2 fruit fly cellular contexts compared by ENCODE assay signal in the genomic region with DNA sequence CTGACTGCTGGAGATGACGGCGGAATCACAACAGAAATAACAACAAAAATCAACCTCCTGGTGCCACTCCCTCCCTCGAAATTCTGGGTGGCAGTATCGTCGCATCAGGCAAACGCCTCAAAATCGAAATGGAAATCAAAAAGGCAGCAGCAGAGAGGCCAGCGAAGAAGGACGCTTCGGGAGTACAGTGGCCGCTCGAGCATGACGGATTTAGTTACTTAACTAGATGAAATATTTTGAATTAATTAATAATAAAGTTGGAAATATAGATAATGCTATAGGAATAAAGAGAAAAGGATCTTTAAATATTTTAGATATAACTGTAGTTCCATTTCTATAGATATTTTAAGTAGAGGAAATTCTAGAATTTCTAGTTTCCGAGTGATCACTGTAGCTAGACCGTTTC.
TF ChIP-seq lines count a peak whose summit lies in the region.

No protein-coding gene starts in this region.

TF ChIP-seq in whole organism, embryonic, 481 proteins besides CTCF, POLR2A, EP300 and RAD21 (continued from another document and continues in another):
- TF ChIP-seq CG15073 (GFP tag; optimal IDR thresholded peaks at IDR 0.05; lab: Kevin White, UChicago) (no peak), CG17568 (GFP tag; optimal IDR thresholded peaks at IDR 0.05; lab: Kevin White, UChicago) (no peak), psq (GFP tag; optimal IDR thresholded peaks at IDR 0.05; lab: Kevin White, UChicago) (no peak), Scr (GFP tag; IDR thresholded peaks at IDR 0.05; lab: Robert Waterston, UW; ENCODE audit: partially characterized antibody) (no peak), hth (optimal IDR thresholded peaks at IDR 0.05; lab: Kevin White, UChicago) (no peak), CG8944 (GFP tag; optimal IDR thresholded peaks at IDR 0.05; lab: Kevin White, UChicago) (no peak), mirr (GFP tag; optimal IDR thresholded peaks at IDR 0.05; lab: Kevin White, UChicago) (no peak), jigr1 (GFP tag; IDR thresholded peaks at IDR 0.05; lab: Robert Waterston, UW) (no peak), CG12744 (GFP tag; optimal IDR thresholded peaks at IDR 0.05; lab: Kevin White, UChicago) (no peak), Lhr (GFP tag; optimal IDR thresholded peaks at IDR 0.05; lab: Kevin White, UChicago) (no peak), dan (GFP tag; IDR thresholded peaks at IDR 0.05; lab: Robert Waterston, UW) (no peak), lab (GFP tag; optimal IDR thresholded peaks at IDR 0.05; lab: Kevin White, UChicago) (peak; percentile 41), CG2120 (GFP tag; optimal IDR thresholded peaks at IDR 0.05; lab: Kevin White, UChicago) (no peak), H2.0 (GFP tag; IDR thresholded peaks at IDR 0.05; lab: Robert Waterston, UW) (0 out of 2 replicates have a peak, but pooled peaks have one; percentile 17), CG8281 (tag; optimal IDR thresholded peaks at IDR 0.05; lab: Kevin White, UChicago) (no peak), ac (GFP tag; optimal IDR thresholded peaks at IDR 0.05; lab: Kevin White, UChicago) (no peak), Lim3 (GFP tag; IDR thresholded peaks at IDR 0.05; lab: Robert Waterston, UW) (no peak), HmgD (GFP tag; optimal IDR thresholded peaks at IDR 0.05; lab: Kevin White, UChicago) (no peak), dmrt11E (tag; optimal IDR thresholded peaks at IDR 0.05; lab: Kevin White, UChicago) (peak; percentile 68), CG18476 (GFP tag; optimal IDR thresholded peaks at IDR 0.05; lab: Kevin White, UChicago) (no peak), Sin3A (optimal IDR thresholded peaks at IDR 0.05; lab: Kevin White, UChicago) (no peak), tna (GFP tag; IDR thresholded peaks at IDR 0.05; lab: Robert Waterston, UW; ENCODE audit: partially characterized antibody) (no peak), toy (GFP tag; IDR thresholded peaks at IDR 0.05; lab: Robert Waterston, UW) (no peak), CG13296 (GFP tag; optimal IDR thresholded peaks at IDR 0.05; lab: Kevin White, UChicago) (no peak), gce (GFP tag; IDR thresholded peaks at IDR 0.05; lab: Robert Waterston, UW) (no peak), CG2889 (GFP tag; IDR thresholded peaks at IDR 0.05; lab: Robert Waterston, UW) (no peak), tgo (GFP tag; IDR thresholded peaks at IDR 0.05; lab: Robert Waterston, UW) (no peak), CG31365 (tag; optimal IDR thresholded peaks at IDR 0.05; lab: Kevin White, UChicago) (no peak), btn (GFP tag; optimal IDR thresholded peaks at IDR 0.05; lab: Kevin White, UChicago) (no peak), Myb (GFP tag; optimal IDR thresholded peaks at IDR 0.05; lab: Kevin White, UChicago) (no peak), salm (tag; optimal IDR thresholded peaks at IDR 0.05; lab: Kevin White, UChicago) (no peak), CG10431 (GFP tag; optimal IDR thresholded peaks at IDR 0.05; lab: Kevin White, UChicago) (peak; percentile 8), stwl (tag; optimal IDR thresholded peaks at IDR 0.05; lab: Kevin White, UChicago) (no peak), mld (GFP tag; IDR thresholded peaks at IDR 0.05; lab: Robert Waterston, UW; ENCODE audit: partially characterized antibody) (no peak), Mad (GFP tag; optimal IDR thresholded peaks at IDR 0.05; lab: Kevin White, UChicago) (no peak), CG10274 (GFP tag; optimal IDR thresholded peaks at IDR 0.05; lab: Kevin White, UChicago) (no peak), chm (GFP tag; IDR thresholded peaks at IDR 0.05; lab: Robert Waterston, UW) (peak; percentile 48; the same call in 1 of the 2 replicates), Abd-B (GFP tag; optimal IDR thresholded peaks at IDR 0.05; lab: Kevin White, UChicago) (no peak), MESR4 (GFP tag; optimal IDR thresholded peaks at IDR 0.05; lab: Kevin White, UChicago) (no peak), crp (GFP tag; optimal IDR thresholded peaks at IDR 0.05; lab: Kevin White, UChicago) (no peak), CG10565 (GFP tag; optimal IDR thresholded peaks at IDR 0.05; lab: Kevin White, UChicago) (no peak), CG11560 (tag; IDR thresholded peaks at IDR 0.05; lab: Robert Waterston, UW) (no peak), pnt (GFP tag; optimal IDR thresholded peaks at IDR 0.05; lab: Kevin White, UChicago) (no peak), CG11398 (GFP tag; optimal IDR thresholded peaks at IDR 0.05; lab: Kevin White, UChicago) (no peak), CG17186 (GFP tag; optimal IDR thresholded peaks at IDR 0.05; lab: Kevin White, UChicago) (no peak), CG7963 (GFP tag; IDR thresholded peaks at IDR 0.05; lab: Robert Waterston, UW; ENCODE audit: partially characterized antibody) (no peak), CG4328 (GFP tag; optimal IDR thresholded peaks at IDR 0.05; lab: Kevin White, UChicago) (no peak), CG11504 (tag; optimal IDR thresholded peaks at IDR 0.05; lab: Kevin White, UChicago) (peak; percentile 51), GATAe (GFP tag; conservative IDR thresholded peaks at IDR 0.05; lab: Robert Waterston, UW) (no peak), abd-A (tag; optimal IDR thresholded peaks at IDR 0.05; lab: Kevin White, UChicago) (no peak), CG12071 (GFP tag; optimal IDR thresholded peaks at IDR 0.05; lab: Kevin White, UChicago) (no peak), CG8765 (GFP tag; IDR thresholded peaks at IDR 0.05; lab: Robert Waterston, UW) (no peak), gsb (GFP tag; IDR thresholded peaks at IDR 0.05; lab: Robert Waterston, UW) (no peak), kay (GFP tag; optimal IDR thresholded peaks at IDR 0.05; lab: Kevin White, UChicago) (no peak), p53 (GFP tag; optimal IDR thresholded peaks at IDR 0.05; lab: Kevin White, UChicago) (no peak), ara (GFP tag; IDR thresholded peaks at IDR 0.05; lab: Robert Waterston, UW) (no peak), Adf1 (GFP tag; IDR thresholded peaks at IDR 0.05; lab: Robert Waterston, UW) (no peak), CG10979 (tag; optimal IDR thresholded peaks at IDR 0.05; lab: Kevin White, UChicago) (peak; percentile 68), HHEX (GFP tag; optimal IDR thresholded peaks at IDR 0.05; lab: Kevin White, UChicago) (no peak), Stat92E (GFP tag; optimal IDR thresholded peaks at IDR 0.05; lab: Kevin White, UChicago) (no peak), Sry-δ (GFP tag; optimal IDR thresholded peaks at IDR 0.05; lab: Kevin White, UChicago) (no peak), CG3065 (GFP tag; optimal IDR thresholded peaks at IDR 0.05; lab: Kevin White, UChicago) (no peak), tap (tag; optimal IDR thresholded peaks at IDR 0.05; lab: Kevin White, UChicago) (no peak), Elba2 (GFP tag; optimal IDR thresholded peaks at IDR 0.05; lab: Kevin White, UChicago) (no peak), Hsf (GFP tag; optimal IDR thresholded peaks at IDR 0.05; lab: Kevin White, UChicago) (no peak), CG12942 (GFP tag; optimal IDR thresholded peaks at IDR 0.05; lab: Kevin White, UChicago) (no peak), CHES-1-like (GFP tag; optimal IDR thresholded peaks at IDR 0.05; lab: Kevin White, UChicago) (no peak)

TF ChIP-seq in whole organism, prepupa, 60 proteins besides CTCF, POLR2A, EP300 and RAD21 (continued from another document):
- TF ChIP-seq CG3032 (tag; optimal IDR thresholded peaks at IDR 0.05; lab: Kevin White, UChicago) (peak; percentile 15), CG16779 (tag; optimal IDR thresholded peaks at IDR 0.05; lab: Kevin White, UChicago) (no peak)
